Worm (Caenorhabditis elegans) whole organism, young adult: Measurements from ENCODE around the gene C02B10.3.

ENCODE experiments used
- Y56A3A.18 ChIP-seq: fragments of 200-800 bp; sonication (Bioruptor generic); IDR thresholded peaks from 2 replicates; pipeline ENCODE4 v1.3.6; 2022; ENCODE audit warnings: missing genetic modification reagents, missing genetic modification characterization, missing compliant biosample characterization
- Y95B8A.8 ChIP-seq: fragments of 200-800 bp; sonication (Bioruptor generic); IDR thresholded peaks from 2 replicates; pipeline ENCODE4 v1.3.6; 2022; ENCODE audit warnings: missing genetic modification reagents, missing genetic modification characterization, missing compliant biosample characterization
- ama-1 ChIP-seq, 3 experiments: fragments of 150-350 bp in 1 of 3; sonication (generic microtip) in 2 of 3; optimal IDR thresholded peaks; 2 replicates each; lab custom pipeline; 2014 to 2018; ENCODE audit warnings: missing biosample characterization in 2 of 3, missing genetic modification characterization in 2 of 3, missing genetic modification reagents in 2 of 3
- cebp-2 ChIP-seq: fragments of 200-800 bp; sonication (Bioruptor generic); IDR thresholded peaks from 2 replicates; pipeline ENCODE4 v1.3.6; 2022; ENCODE audit warnings: missing genetic modification characterization, missing compliant biosample characterization
- ceh-100 ChIP-seq: fragments of 200-800 bp; sonication (Bioruptor generic); IDR thresholded peaks from 2 replicates; pipeline ENCODE4 v1.3.6; 2022; ENCODE audit warnings: missing genetic modification reagents, missing genetic modification characterization, missing compliant biosample characterization
- die-1 ChIP-seq: sonication (generic microtip); optimal IDR thresholded peaks from 2 replicates; lab custom pipeline; 2016; ENCODE audit warnings: missing genotype, mild to moderate bottlenecking, missing genetic modification characterization, missing compliant biosample characterization
- dpl-1 ChIP-seq: fragments of 150-350 bp; optimal IDR thresholded peaks from 2 replicates; lab custom pipeline; 2014; ENCODE audit warnings: missing biosample characterization, missing genetic modification reagents, missing genetic modification characterization
- ets-4 ChIP-seq: fragments of 200-800 bp; sonication (Bioruptor generic); optimal IDR thresholded peaks from 2 replicates; lab custom pipeline; 2018; ENCODE audit warnings: mild to moderate bottlenecking, missing genetic modification characterization, missing compliant biosample characterization
- him-1 ChIP-seq: sonication (generic microtip); optimal IDR thresholded peaks from 2 replicates; lab custom pipeline; 2016; ENCODE audit warnings: missing genotype, missing genetic modification reagents, missing genetic modification characterization, missing compliant biosample characterization
- hmg-1.2 ChIP-seq: fragments of 200-800 bp; sonication (Bioruptor generic); IDR thresholded peaks from 2 replicates; pipeline ENCODE4 v1.3.6; 2022; ENCODE audit warnings: missing genetic modification reagents, missing genetic modification characterization, missing compliant biosample characterization
- rec-8 ChIP-seq, 2 experiments: sonication (generic microtip); optimal IDR thresholded peaks; 2 replicates each; lab custom pipeline; 2016; ENCODE audit warnings: mild to moderate bottlenecking in 2 of 2, missing genetic modification characterization in 2 of 2, missing genetic modification reagents in 2 of 2, missing genotype in 2 of 2, missing biosample characterization in 1 of 2, missing compliant biosample characterization in 1 of 2, moderate library complexity in 1 of 2
- sptf-2 ChIP-seq: fragments of 200-800 bp; sonication (Bioruptor generic); optimal IDR thresholded peaks from 2 replicates; lab custom pipeline; 2018; ENCODE audit warnings: mild to moderate bottlenecking, missing genetic modification characterization, missing compliant biosample characterization
- zfh-2 ChIP-seq: fragments of 200-800 bp; sonication (Bioruptor generic); conservative IDR thresholded peaks from 2 replicates; pipeline ENCODE4 v1.3.6; 2022; ENCODE audit warnings: missing genetic modification reagents, missing genetic modification characterization, missing compliant biosample characterization

DNA sequence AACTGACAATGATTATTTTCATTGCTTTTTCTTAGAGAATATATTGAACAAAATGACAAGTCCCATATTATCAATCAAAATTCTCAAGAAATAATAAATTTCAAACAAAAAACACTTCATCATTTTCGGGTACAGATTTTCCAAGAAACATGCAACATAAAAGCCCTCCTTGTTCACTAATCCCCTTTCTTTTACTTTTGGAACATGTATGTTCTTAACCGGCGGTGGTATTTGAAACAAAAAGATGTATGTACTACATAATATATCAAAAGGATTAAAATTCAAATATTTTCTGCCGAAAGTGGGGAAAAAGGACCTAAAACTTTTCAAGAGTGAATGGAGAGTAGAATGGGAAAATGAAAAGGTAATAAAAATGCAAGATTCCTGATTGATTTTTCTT lies 48.8 kb downstream of the C02B10.3 start:
- TF ChIP-seq ama-1 (optimal IDR thresholded peaks at IDR 0.05; lab: Kevin White, UChicago): no peak
- TF ChIP-seq ama-1 (GFP tag; optimal IDR thresholded peaks at IDR 0.05; lab: Kevin White, UChicago): no peak
- TF ChIP-seq dpl-1: no peak
- TF ChIP-seq hmg-1.2 (GFP tag; lab: Robert Waterston, UW): no peak
- no peak for TF ChIP-seq sptf-2 (GFP tag; lab: Kevin White, UChicago)
- no peak for TF ChIP-seq ceh-100
- TF ChIP-seq Y95B8A.8 (GFP tag; lab: Robert Waterston, UW): no peak
- TF ChIP-seq him-1: no peak
- no peak for TF ChIP-seq zfh-2
- TF ChIP-seq Y56A3A.18 (GFP tag; lab: Robert Waterston, UW): no peak
- no peak for TF ChIP-seq ets-4
- TF ChIP-seq cebp-2 (GFP tag; lab: Robert Waterston, UW): no peak
- no peak for TF ChIP-seq rec-8 (tag; optimal IDR thresholded peaks at IDR 0.05; lab: Kevin White, UChicago)
- no peak for TF ChIP-seq die-1 (tag; lab: Kevin White, UChicago)
